Worm (Caenorhabditis elegans): ENCODE results near the gene nhr-247.

DNA sequence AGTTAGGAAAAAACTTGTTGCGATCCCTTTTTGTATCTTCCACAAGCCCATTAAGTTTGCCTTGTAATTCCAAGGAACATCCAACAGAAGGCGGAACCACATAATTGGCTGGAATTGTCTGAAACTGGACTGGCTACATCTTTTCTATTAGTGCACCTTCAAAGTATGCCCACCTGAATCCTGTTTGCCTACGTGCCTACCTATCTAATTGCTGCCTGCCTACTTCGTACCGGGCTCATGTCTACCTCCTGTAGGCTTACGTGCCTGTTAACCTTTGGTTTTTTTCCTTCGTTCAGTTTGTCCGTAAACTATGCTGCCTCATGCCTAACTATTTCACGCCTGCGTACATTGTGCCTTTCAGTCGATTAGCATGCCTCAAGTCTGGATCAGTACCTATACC lies 14.6 kb downstream of the nhr-247 start, which contains the start of gene wrt-7:
- TF ChIP-seq nhr-10 (tag; optimal IDR thresholded peaks at IDR 0.05): no peak
- TF ChIP-seq fkh-10 (GFP tag; optimal IDR thresholded peaks at IDR 0.05): no peak
- no peak for TF ChIP-seq nhr-11 (tag; optimal IDR thresholded peaks at IDR 0.05)
- no peak for TF ChIP-seq aly-2 (tag; optimal IDR thresholded peaks at IDR 0.05)
- TF ChIP-seq mdt-29 (GFP tag; IDR thresholded peaks at IDR 0.05): no peak
- no peak for TF ChIP-seq daf-19 (GFP tag; conservative IDR thresholded peaks at IDR 0.05)
- TF ChIP-seq nhr-76 (tag; optimal IDR thresholded peaks at IDR 0.05): no peak
- no peak for TF ChIP-seq nhr-237 (tag; optimal IDR thresholded peaks at IDR 0.05)
- TF ChIP-seq lin-15B (tag; optimal IDR thresholded peaks at IDR 0.05): no peak
- TF ChIP-seq skn-1 (tag; optimal IDR thresholded peaks at IDR 0.05): no peak
- no peak for TF ChIP-seq mep-1 (tag; optimal IDR thresholded peaks at IDR 0.05)
- TF ChIP-seq nhr-28 (tag; optimal IDR thresholded peaks at IDR 0.05): no peak
- TF ChIP-seq ZK546.5 (tag; optimal IDR thresholded peaks at IDR 0.05): no peak
- TF ChIP-seq spr-3 (GFP tag; optimal IDR thresholded peaks at IDR 0.05): no peak
